Worm (Caenorhabditis elegans): Measurements from ENCODE around the gene ttbk-6.

Gene ttbk-6

DNA sequence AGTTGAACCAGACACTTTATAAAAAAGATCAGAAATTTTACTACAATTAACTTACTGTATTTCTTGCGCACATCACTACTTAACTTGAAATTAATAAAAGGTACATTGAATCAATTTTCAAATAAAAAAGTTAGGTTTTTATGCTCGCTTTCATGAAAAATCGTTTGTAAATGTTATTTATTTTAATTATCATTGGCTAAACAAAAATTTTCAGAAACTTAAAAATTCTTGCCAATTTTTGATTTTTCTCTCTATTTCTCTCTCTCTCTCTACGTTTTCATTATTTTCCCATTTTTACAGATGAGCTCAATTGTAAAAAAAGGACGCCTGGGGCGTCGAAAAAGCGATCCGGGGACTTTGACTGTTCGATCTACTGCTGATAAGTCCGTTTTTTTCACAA lies 34.9 kb downstream of the ttbk-6 start, which contains the start of gene sax-2:
TSS of gene sax-2 (plus strand) at position 301 of the 400 bp plus-strand sequence.
- TF ChIP-seq tbx-11 (GFP tag; IDR thresholded peaks at IDR 0.05), result no peak
- no peak for TF ChIP-seq ceh-36 (tag; optimal IDR thresholded peaks at IDR 0.05)
- TF ChIP-seq B0310.2 (tag; optimal IDR thresholded peaks at IDR 0.05), result no peak
- TF ChIP-seq hmbx-1 (tag; optimal IDR thresholded peaks at IDR 0.05), result no peak
- TF ChIP-seq pes-1 (GFP tag; IDR thresholded peaks at IDR 0.05), result no peak
- no peak for TF ChIP-seq aly-1 (tag; optimal IDR thresholded peaks at IDR 0.05)

ce11 chrIII:5112399-5112798 lies 37.9 kb downstream of the ttbk-6 start:
- no peak for TF ChIP-seq pes-1 (GFP tag; IDR thresholded peaks at IDR 0.05)
- no peak for TF ChIP-seq ceh-36 (tag; optimal IDR thresholded peaks at IDR 0.05)
- TF ChIP-seq sea-1 (GFP tag; conservative IDR thresholded peaks at IDR 0.05), result no peak
- TF ChIP-seq ceh-13 (GFP tag; optimal IDR thresholded peaks at IDR 0.05), result no peak
- TF ChIP-seq tra-4 (tag; optimal IDR thresholded peaks at IDR 0.05), result no peak
- TF ChIP-seq hnd-1 (tag; optimal IDR thresholded peaks at IDR 0.05), result no peak
- TF ChIP-seq tbx-11 (GFP tag; IDR thresholded peaks at IDR 0.05), result no peak
- TF ChIP-seq scrt-1 (GFP tag; IDR thresholded peaks at IDR 0.05), result no peak
- no peak for TF ChIP-seq ama-1 (optimal IDR thresholded peaks at IDR 0.05)
- TF ChIP-seq F13C5.2 (tag; optimal IDR thresholded peaks at IDR 0.05), result no peak
- no peak for TF ChIP-seq hmg-4 (GFP tag; optimal IDR thresholded peaks at IDR 0.05)
- no peak for TF ChIP-seq B0310.2 (tag; optimal IDR thresholded peaks at IDR 0.05)

DNA sequence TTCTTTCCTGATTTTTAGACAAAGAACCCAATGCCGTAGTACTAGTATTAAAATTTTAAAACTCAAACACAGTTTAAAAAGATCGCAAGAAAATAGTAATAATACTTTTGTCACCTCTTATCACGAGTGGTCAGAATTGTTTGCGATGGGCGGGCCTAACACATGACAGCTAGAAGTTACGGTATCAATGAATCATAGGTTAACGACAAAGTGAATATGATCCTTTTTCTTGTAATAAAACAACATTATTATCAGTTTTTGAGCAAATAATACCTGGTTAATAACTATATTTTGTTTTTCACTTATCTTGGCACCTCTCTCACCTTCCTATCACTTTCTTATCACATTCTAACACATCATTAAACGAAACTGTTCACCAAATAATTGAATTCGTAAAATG lies 38.5 kb downstream of the ttbk-6 start:
- TF ChIP-seq pes-1 (GFP tag; IDR thresholded peaks at IDR 0.05) (no peak), F13C5.2 (tag; optimal IDR thresholded peaks at IDR 0.05) (no peak), B0310.2 (tag; optimal IDR thresholded peaks at IDR 0.05) (no peak), ceh-36 (tag; optimal IDR thresholded peaks at IDR 0.05) (no peak), ceh-13 (GFP tag; optimal IDR thresholded peaks at IDR 0.05) (no peak), ama-1 (optimal IDR thresholded peaks at IDR 0.05) (no peak), hnd-1 (tag; optimal IDR thresholded peaks at IDR 0.05) (no peak), ets-7 (tag; optimal IDR thresholded peaks at IDR 0.05) (no peak), flt-1 (GFP tag; IDR thresholded peaks at IDR 0.05) (no peak), tbx-37 (GFP tag; conservative IDR thresholded peaks at IDR 0.05) (no peak), aly-1 (tag; optimal IDR thresholded peaks at IDR 0.05) (no peak), scrt-1 (GFP tag; IDR thresholded peaks at IDR 0.05) (no peak), tbx-11 (GFP tag; IDR thresholded peaks at IDR 0.05) (no peak), hmg-4 (GFP tag; optimal IDR thresholded peaks at IDR 0.05) (no peak), sea-1 (GFP tag; conservative IDR thresholded peaks at IDR 0.05) (no peak), hmbx-1 (tag; optimal IDR thresholded peaks at IDR 0.05) (no peak), tra-4 (tag; optimal IDR thresholded peaks at IDR 0.05) (no peak)

DNA sequence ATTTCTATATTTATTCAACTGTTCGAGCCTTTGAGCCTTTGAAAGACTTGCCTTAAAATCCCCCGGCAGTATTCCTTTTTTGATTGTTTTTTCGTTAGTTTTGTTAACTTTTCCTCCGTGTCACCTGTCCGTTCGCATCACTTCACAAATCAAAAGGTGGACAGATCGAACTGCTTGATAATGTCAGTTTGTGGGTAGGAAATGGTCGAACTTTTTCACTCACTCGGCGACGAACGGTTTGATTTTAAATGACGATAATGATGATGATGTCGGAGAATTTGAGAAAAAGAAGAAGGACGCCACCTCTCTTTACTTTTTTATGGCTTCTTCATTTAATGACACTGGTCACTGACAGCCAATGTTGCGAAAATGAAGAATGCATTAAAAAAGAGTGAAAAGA lies 44.6 kb downstream of the ttbk-6 start:
- TF ChIP-seq ets-7 (tag; optimal IDR thresholded peaks at IDR 0.05) (no peak), sea-1 (GFP tag; conservative IDR thresholded peaks at IDR 0.05) (no peak), tra-4 (tag; optimal IDR thresholded peaks at IDR 0.05) (no peak), pes-1 (GFP tag; IDR thresholded peaks at IDR 0.05) (no peak), F13C5.2 (tag; optimal IDR thresholded peaks at IDR 0.05) (no peak), ama-1 (optimal IDR thresholded peaks at IDR 0.05) (no peak)

DNA sequence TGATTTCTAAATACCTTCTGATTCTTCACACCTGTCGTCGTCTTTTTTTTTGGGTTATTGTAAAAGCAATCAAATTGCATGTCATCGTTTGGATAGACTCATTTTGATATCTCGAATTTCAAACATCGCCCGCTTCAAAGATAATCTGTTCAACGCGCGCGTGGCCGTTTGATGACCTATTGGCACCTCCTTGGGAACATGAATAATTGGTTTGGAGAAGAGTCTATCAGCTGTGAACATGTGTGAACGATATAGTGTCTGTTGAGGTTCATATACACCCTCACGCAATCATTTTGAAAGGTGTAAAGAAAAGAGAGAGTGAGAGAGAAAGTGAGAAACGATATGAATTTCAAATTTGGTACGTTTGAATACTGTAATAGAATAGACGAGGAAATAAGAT lies 46.1 kb downstream of the ttbk-6 start:
- TF ChIP-seq flt-1 (GFP tag; IDR thresholded peaks at IDR 0.05) (no peak), tra-4 (tag; optimal IDR thresholded peaks at IDR 0.05) (no peak), hmg-4 (GFP tag; optimal IDR thresholded peaks at IDR 0.05) (no peak), scrt-1 (GFP tag; IDR thresholded peaks at IDR 0.05) (no peak), tbx-37 (GFP tag; conservative IDR thresholded peaks at IDR 0.05) (no peak), ama-1 (optimal IDR thresholded peaks at IDR 0.05) (no peak), ceh-13 (GFP tag; optimal IDR thresholded peaks at IDR 0.05) (no peak), ets-7 (tag; optimal IDR thresholded peaks at IDR 0.05) (no peak)

- TF ChIP-seq ets-7 (tag; optimal IDR thresholded peaks at IDR 0.05) (no peak), ama-1 (optimal IDR thresholded peaks at IDR 0.05) (no peak), hmbx-1 (tag; optimal IDR thresholded peaks at IDR 0.05) (no peak), ceh-36 (tag; optimal IDR thresholded peaks at IDR 0.05) (no peak), aly-1 (tag; optimal IDR thresholded peaks at IDR 0.05) (no peak), tra-4 (tag; optimal IDR thresholded peaks at IDR 0.05) (no peak), ceh-13 (GFP tag; optimal IDR thresholded peaks at IDR 0.05) (no peak), scrt-1 (GFP tag; IDR thresholded peaks at IDR 0.05) (no peak)
Observed at ce11 chrIII:5124385-5124784, 49.9 kb downstream of the ttbk-6 start.
